Fruit fly (Drosophila melanogaster): Measurements from ENCODE around the gene wts.
A peak's percentile ranks its signal among the peaks of the same experiment; 100 is the strongest.

The wts gene

dm6 chr3R:30761140-30761539 lies 45.3 kb downstream of the wts start (continued):
- peak; percentile 51 for TF ChIP-seq Sox100B (GFP tag; optimal IDR thresholded peaks at IDR 0.05)
- peak; percentile 23 for TF ChIP-seq corto (GFP tag; optimal IDR thresholded peaks at IDR 0.05)
- TF ChIP-seq CG9932 (GFP tag; IDR thresholded peaks at IDR 0.05) = no peak
- no peak for TF ChIP-seq Dad (GFP tag; optimal IDR thresholded peaks at IDR 0.05)
- no peak for TF ChIP-seq Jarid2 (GFP tag; optimal IDR thresholded peaks at IDR 0.05)
- TF ChIP-seq CG10979 (tag; optimal IDR thresholded peaks at IDR 0.05) = peak; percentile 80
- TF ChIP-seq Mrtf (GFP tag; IDR thresholded peaks at IDR 0.05) = no peak
- no peak for TF ChIP-seq CG3163 (GFP tag; optimal IDR thresholded peaks at IDR 0.05)
- no peak for TF ChIP-seq z (GFP tag; IDR thresholded peaks at IDR 0.05)
- peak; percentile 28 for TF ChIP-seq Neu2 (GFP tag; optimal IDR thresholded peaks at IDR 0.05; ENCODE audit: borderline replicate concordance)
- TF ChIP-seq CG7556 (GFP tag; optimal IDR thresholded peaks at IDR 0.05) = peak; percentile 62
- TF ChIP-seq CG6175 (GFP tag; IDR thresholded peaks at IDR 0.05) = no peak
- no peak for TF ChIP-seq gsb (GFP tag; IDR thresholded peaks at IDR 0.05)
- peak; percentile 17; the same call in 1 of the 2 replicates for TF ChIP-seq vvl (GFP tag; IDR thresholded peaks at IDR 0.05)
- TF ChIP-seq CG10366 (GFP tag; IDR thresholded peaks at IDR 0.05) = no peak; the same call in 1 of the 2 replicates
- no peak for TF ChIP-seq Dek (tag; optimal IDR thresholded peaks at IDR 0.05)
- peak; percentile 31 for TF ChIP-seq CG12236 (GFP tag; optimal IDR thresholded peaks at IDR 0.05)
- no peak for TF ChIP-seq hb (GFP tag; IDR thresholded peaks at IDR 0.05; ENCODE audit: partially characterized antibody)
- peak; percentile 63 for TF ChIP-seq ATbp (GFP tag; optimal IDR thresholded peaks at IDR 0.05)
- TF ChIP-seq Awh (GFP tag; IDR thresholded peaks at IDR 0.05) = peak; percentile 22; the same call in 1 of the 2 replicates
- TF ChIP-seq CG16863 (GFP tag; optimal IDR thresholded peaks at IDR 0.05) = peak; percentile 31
- peak; percentile 25 for TF ChIP-seq maf-S (GFP tag; optimal IDR thresholded peaks at IDR 0.05)
- no peak for TF ChIP-seq CG12155 (GFP tag; optimal IDR thresholded peaks at IDR 0.05)
- TF ChIP-seq E2f2 (GFP tag; IDR thresholded peaks at IDR 0.05) = no peak
- peak; percentile 12 for TF ChIP-seq Mes4 (GFP tag; optimal IDR thresholded peaks at IDR 0.05)
- no peak for TF ChIP-seq CG15011 (GFP tag; optimal IDR thresholded peaks at IDR 0.05)
- 0 out of 2 replicates have a peak, but pooled peaks have one; percentile 21 for TF ChIP-seq sim (GFP tag; IDR thresholded peaks at IDR 0.05)
- TF ChIP-seq fru (optimal IDR thresholded peaks at IDR 0.05) = no peak
- no peak for TF ChIP-seq CG33213 (GFP tag; optimal IDR thresholded peaks at IDR 0.05)
- TF ChIP-seq CG10654 (GFP tag; optimal IDR thresholded peaks at IDR 0.05) = peak; percentile 36
- TF ChIP-seq stwl (tag; optimal IDR thresholded peaks at IDR 0.05) = no peak
- no peak for TF ChIP-seq pfk (GFP tag; optimal IDR thresholded peaks at IDR 0.05)
- TF ChIP-seq fd3F (GFP tag; optimal IDR thresholded peaks at IDR 0.05) = no peak
- TF ChIP-seq nau (GFP tag; optimal IDR thresholded peaks at IDR 0.05) = no peak
- no peak for TF ChIP-seq CG2129 (GFP tag; IDR thresholded peaks at IDR 0.05; ENCODE audit: partially characterized antibody)
- TF ChIP-seq CG30431 (GFP tag; optimal IDR thresholded peaks at IDR 0.05) = peak; percentile 32
- TF ChIP-seq Med (GFP tag) = peak; percentile 84
- peak; percentile 79 for TF ChIP-seq CG18262 (tag; optimal IDR thresholded peaks at IDR 0.05)
- no peak for TF ChIP-seq tna (GFP tag; IDR thresholded peaks at IDR 0.05; ENCODE audit: partially characterized antibody)
- TF ChIP-seq CG6813 (GFP tag; optimal IDR thresholded peaks at IDR 0.05) = peak; percentile 52
- TF ChIP-seq CG14050 (GFP tag; IDR thresholded peaks at IDR 0.05) = no peak
- TF ChIP-seq HLHmδ (GFP tag; optimal IDR thresholded peaks at IDR 0.05) = no peak
- TF ChIP-seq hth (optimal IDR thresholded peaks at IDR 0.05) = no peak
- no peak for TF ChIP-seq D (optimal IDR thresholded peaks at IDR 0.05)
- peak; percentile 55 for TF ChIP-seq D (GFP tag; optimal IDR thresholded peaks at IDR 0.05)
- TF ChIP-seq Dip2 (GFP tag; IDR thresholded peaks at IDR 0.05) = no peak
- TF ChIP-seq cad (GFP tag; optimal IDR thresholded peaks at IDR 0.05) = no peak
- peak; percentile 54 for TF ChIP-seq grau (tag; optimal IDR thresholded peaks at IDR 0.05)
- TF ChIP-seq CG14710 (tag; optimal IDR thresholded peaks at IDR 0.05) = peak; percentile 67
- no peak for TF ChIP-seq Sry-β (GFP tag; optimal IDR thresholded peaks at IDR 0.05)
- no peak for TF ChIP-seq h (optimal IDR thresholded peaks at IDR 0.05)
- TF ChIP-seq CG14014 (GFP tag; IDR thresholded peaks at IDR 0.05) = no peak
- peak; percentile 25 for TF ChIP-seq Antp (GFP tag; optimal IDR thresholded peaks at IDR 0.05)

Measured in whole organism, embryonic.